Worm (Caenorhabditis elegans): Measurements from ENCODE around the gene mrps-16.

ce11 chrII:5514846-5515245 is 40.7 kb downstream of the mrps-16 start, which contains the start of gene sahd-1:
- no peak for TF ChIP-seq W03F9.2 (tag; optimal IDR thresholded peaks at IDR 0.05)
- TF ChIP-seq him-1 (tag; optimal IDR thresholded peaks at IDR 0.05), result no peak
- no peak for TF ChIP-seq dao-5 (tag; optimal IDR thresholded peaks at IDR 0.05)

Measured in whole organism, L4/young adult.